Fruit fly (Drosophila melanogaster) whole organism, prepupa: ENCODE measurements around the gene rdgB.
A peak's percentile ranks its signal among the peaks of the same experiment; 100 is the strongest.

Experiments used
- CG10631 ChIP-seq: fragments of 200-800 bp; sonication (Bioruptor generic); optimal IDR thresholded peaks from 2 replicates; lab custom pipeline; 2016; ENCODE audit warnings: missing biosample characterization, missing genetic modification characterization
- CG11294 ChIP-seq: fragments of 200-800 bp; sonication (Bioruptor generic); IDR thresholded peaks from 2 replicates; pipeline ENCODE4 v1.3.6; 2022; ENCODE audit warnings: missing biosample characterization, missing genetic modification characterization
- CG11762 ChIP-seq: fragments of 200-800 bp; sonication (Bioruptor generic); optimal IDR thresholded peaks from 3 replicates; lab custom pipeline; 2016; ENCODE audit warnings: missing biosample characterization, missing genetic modification characterization; ENCODE audit not compliant: insufficient read depth
- CG11902 ChIP-seq: fragments of 200-800 bp; sonication (Bioruptor generic); optimal IDR thresholded peaks from 3 replicates; lab custom pipeline; 2016; ENCODE audit warnings: missing biosample characterization, missing genetic modification characterization
- CG15336 ChIP-seq: fragments of 200-800 bp; sonication (Bioruptor generic); IDR thresholded peaks from 2 replicates; pipeline ENCODE4 v1.3.6; 2022; ENCODE audit warnings: missing biosample characterization, missing genetic modification characterization
- CG16779 ChIP-seq: fragments of 200-800 bp; sonication (Bioruptor generic); optimal IDR thresholded peaks from 3 replicates; lab custom pipeline; 2017; ENCODE audit warnings: missing biosample characterization, mild to moderate bottlenecking, missing genetic modification characterization
- CG3032 ChIP-seq: fragments of 200-800 bp; optimal IDR thresholded peaks from 2 replicates; lab custom pipeline; 2019; ENCODE audit warnings: missing biosample characterization, mild to moderate bottlenecking, missing genetic modification characterization, moderate library complexity
- CG32006 ChIP-seq: fragments of 200-800 bp; sonication (Bioruptor generic); optimal IDR thresholded peaks from 3 replicates; lab custom pipeline; 2017; ENCODE audit warnings: missing biosample characterization, mild to moderate bottlenecking, missing genetic modification characterization
- CG34406 ChIP-seq: fragments of 200-800 bp; sonication (Bioruptor generic); optimal IDR thresholded peaks from 3 replicates; lab custom pipeline; 2016; ENCODE audit warnings: missing biosample characterization, missing genetic modification characterization
- CG4318 ChIP-seq: fragments of 200-800 bp; sonication (Bioruptor generic); optimal IDR thresholded peaks from 3 replicates; lab custom pipeline; 2017; ENCODE audit warnings: missing biosample characterization, mild to moderate bottlenecking, missing genetic modification characterization
- CG6163 ChIP-seq: fragments of 200-800 bp; sonication (Bioruptor generic); IDR thresholded peaks from 3 replicates; pipeline ENCODE4 v1.3.6; 2022; ENCODE audit warnings: missing biosample characterization, missing genetic modification characterization
- CG6854 ChIP-seq: fragments of 200-800 bp; sonication (Bioruptor generic); optimal IDR thresholded peaks from 2 replicates; lab custom pipeline; 2017; ENCODE audit warnings: missing biosample characterization, mild to moderate bottlenecking, missing genetic modification characterization
- CG7368 ChIP-seq: fragments of 200-800 bp; sonication (Bioruptor generic); optimal IDR thresholded peaks from 3 replicates; lab custom pipeline; 2016; ENCODE audit warnings: missing biosample characterization, missing genetic modification characterization
- CG8119 ChIP-seq: fragments of 200-800 bp; sonication (Bioruptor generic); IDR thresholded peaks from 3 replicates; pipeline ENCODE4 v1.3.6; 2022; ENCODE audit warnings: missing biosample characterization, missing genetic modification characterization
- Eip75B ChIP-seq: fragments of 200-800 bp; sonication (Bioruptor generic); optimal IDR thresholded peaks from 3 replicates; lab custom pipeline; 2016; ENCODE audit warnings: missing biosample characterization, missing genetic modification characterization
- Eip78C ChIP-seq: fragments of 200-800 bp; sonication (Bioruptor generic); peaks from one replicate; lab custom pipeline; 2016; ENCODE audit warnings: missing biosample characterization, missing genetic modification characterization
- Eip93F ChIP-seq: fragments of 200-800 bp; sonication (Bioruptor generic); optimal IDR thresholded peaks from 2 replicates; lab custom pipeline; 2016; ENCODE audit warnings: missing biosample characterization, mild to moderate bottlenecking, missing genetic modification characterization
- Ets21C ChIP-seq: fragments of 200-800 bp; sonication (Bioruptor generic); optimal IDR thresholded peaks from 3 replicates; lab custom pipeline; 2016; ENCODE audit warnings: missing biosample characterization, missing genetic modification characterization
- Ets96B ChIP-seq: fragments of 200-800 bp; optimal IDR thresholded peaks from 2 replicates; lab custom pipeline; 2019; ENCODE audit warnings: missing biosample characterization, mild to moderate bottlenecking, missing genetic modification characterization, moderate library complexity
- Gug ChIP-seq: fragments of 200-800 bp; sonication (Bioruptor generic); IDR thresholded peaks from 2 replicates; pipeline ENCODE4 v1.3.6; 2022; ENCODE audit warnings: missing biosample characterization, missing genetic modification characterization
- Hr38 ChIP-seq: sonication (Bioruptor generic); optimal IDR thresholded peaks from 2 replicates; lab custom pipeline; 2016; ENCODE audit warnings: missing biosample characterization, missing genetic modification characterization
- Hr39 ChIP-seq: fragments of 200-800 bp; sonication (Bioruptor generic); optimal IDR thresholded peaks from 2 replicates; lab custom pipeline; 2016; ENCODE audit warnings: missing biosample characterization, missing genetic modification characterization
- Hr4 ChIP-seq: fragments of 200-800 bp; sonication (Bioruptor generic); optimal IDR thresholded peaks from 3 replicates; lab custom pipeline; 2016; ENCODE audit warnings: missing biosample characterization, missing genetic modification characterization
- Lpt ChIP-seq: fragments of 200-800 bp; sonication (Bioruptor generic); optimal IDR thresholded peaks from 3 replicates; lab custom pipeline; 2016; ENCODE audit warnings: missing biosample characterization, missing genetic modification characterization
- Met ChIP-seq: fragments of 200-800 bp; sonication (Bioruptor generic); optimal IDR thresholded peaks from 3 replicates; lab custom pipeline; 2016; ENCODE audit warnings: missing biosample characterization, missing genetic modification characterization
- OdsH ChIP-seq: fragments of 200-800 bp; sonication (Bioruptor generic); optimal IDR thresholded peaks from 3 replicates; lab custom pipeline; 2016; ENCODE audit warnings: missing biosample characterization, missing genetic modification characterization
- Smox ChIP-seq: fragments of 200-800 bp; sonication (Bioruptor generic); optimal IDR thresholded peaks from 3 replicates; lab custom pipeline; 2016; ENCODE audit warnings: missing biosample characterization, missing genetic modification characterization
- Sox102F ChIP-seq: fragments of 200-800 bp; sonication (Bioruptor generic); optimal IDR thresholded peaks from 2 replicates; lab custom pipeline; 2016; ENCODE audit warnings: missing biosample characterization, mild to moderate bottlenecking, missing genetic modification characterization
- Sox14 ChIP-seq: fragments of 200-800 bp; sonication (Bioruptor generic); optimal IDR thresholded peaks from 3 replicates; lab custom pipeline; 2016; ENCODE audit warnings: missing biosample characterization, missing genetic modification characterization
- Sox15 ChIP-seq: fragments of 200-800 bp; sonication (Bioruptor generic); optimal IDR thresholded peaks from 3 replicates; lab custom pipeline; 2016; ENCODE audit warnings: missing biosample characterization, missing genetic modification characterization
- achi ChIP-seq: fragments of 200-800 bp; sonication (Bioruptor generic); optimal IDR thresholded peaks from 3 replicates; lab custom pipeline; 2016; ENCODE audit warnings: missing biosample characterization, missing genetic modification characterization
- cyc ChIP-seq: fragments of 200-800 bp; sonication (Bioruptor generic); optimal IDR thresholded peaks from 3 replicates; lab custom pipeline; 2016; ENCODE audit warnings: missing biosample characterization, missing genetic modification characterization
- dsx ChIP-seq: fragments of 200-800 bp; optimal IDR thresholded peaks from 3 replicates; lab custom pipeline; 2019; ENCODE audit warnings: missing biosample characterization, mild to moderate bottlenecking, missing genetic modification characterization, moderate library complexity; ENCODE audit not compliant: poor library complexity, severe bottlenecking
- eg ChIP-seq: fragments of 200-800 bp; sonication (Bioruptor generic); IDR thresholded peaks from 3 replicates; pipeline ENCODE4 v1.3.6; 2022; ENCODE audit warnings: missing biosample characterization, missing genetic modification characterization
- fd59A ChIP-seq: fragments of 200-800 bp; sonication (Bioruptor generic); optimal IDR thresholded peaks from 2 replicates; lab custom pipeline; 2017; ENCODE audit warnings: missing biosample characterization, mild to moderate bottlenecking, missing genetic modification characterization, missing genetic modification reagents
- fd85E ChIP-seq: fragments of 200-800 bp; sonication (Bioruptor generic); optimal IDR thresholded peaks from 3 replicates; lab custom pipeline; 2016; ENCODE audit warnings: missing biosample characterization, missing genetic modification characterization
- lz ChIP-seq: fragments of 200-800 bp; sonication (Bioruptor generic); optimal IDR thresholded peaks from 3 replicates; lab custom pipeline; 2016; ENCODE audit warnings: missing biosample characterization, missing genetic modification characterization
- net ChIP-seq: fragments of 200-800 bp; sonication (Bioruptor generic); optimal IDR thresholded peaks from 3 replicates; lab custom pipeline; 2016; ENCODE audit warnings: missing biosample characterization, missing genetic modification characterization
- pdm3 ChIP-seq: fragments of 200-800 bp; sonication (Bioruptor generic); optimal IDR thresholded peaks from 3 replicates; lab custom pipeline; 2016; ENCODE audit warnings: missing biosample characterization, missing genetic modification characterization
- salr ChIP-seq, 2 experiments: fragments of 200-800 bp; sonication (Bioruptor generic); optimal IDR thresholded peaks; 3 replicates each; lab custom pipeline; 2016 to 2018; ENCODE audit warnings: missing biosample characterization in 2 of 2, missing genetic modification characterization in 2 of 2, mild to moderate bottlenecking in 1 of 2
- spab ChIP-seq: fragments of 200-800 bp; sonication (Bioruptor generic); optimal IDR thresholded peaks from 2 replicates; lab custom pipeline; 2017; ENCODE audit warnings: missing biosample characterization, mild to moderate bottlenecking, missing genetic modification characterization, missing genetic modification reagents
- ss ChIP-seq, 2 experiments: fragments of 200-800 bp; sonication (Bioruptor generic); optimal IDR thresholded peaks; 2 replicates in 1 of 2; 3 replicates in 1 of 2; lab custom pipeline; 2017 to 2018; ENCODE audit warnings: mild to moderate bottlenecking in 2 of 2, missing biosample characterization in 2 of 2, missing genetic modification characterization in 2 of 2, moderate library complexity in 1 of 2
- svp ChIP-seq: fragments of 200-800 bp; sonication (Bioruptor generic); peaks from one replicate; lab custom pipeline; 2016; ENCODE audit warnings: missing biosample characterization, missing genetic modification characterization
- topi ChIP-seq: fragments of 200-800 bp; sonication (Bioruptor generic); optimal IDR thresholded peaks from 3 replicates; lab custom pipeline; 2016; ENCODE audit warnings: missing biosample characterization, missing genetic modification characterization
- vri ChIP-seq: fragments of 200-800 bp; sonication (Bioruptor generic); optimal IDR thresholded peaks from 3 replicates; lab custom pipeline; 2016; ENCODE audit warnings: missing biosample characterization, mild to moderate bottlenecking, missing genetic modification characterization

The rdgB gene

dm6 chrX:13817418-13818171 is 55.0 kb downstream of the rdgB start (continued):
- TF ChIP-seq CG16779 (no peak), net (GFP tag; lab: Kevin White, UChicago) (peak; percentile 0), fd59A (GFP tag; lab: Kevin White, UChicago) (no peak), Ets21C (GFP tag; lab: Kevin White, UChicago) (no peak), Eip75B (GFP tag; lab: Kevin White, UChicago) (no peak), CG3032 (tag; lab: Kevin White, UChicago) (no peak), dsx (no peak), Gug (GFP tag; lab: Robert Waterston, UW) (no peak), Met (GFP tag; lab: Kevin White, UChicago) (peak; percentile 13), salr (GFP tag; optimal IDR thresholded peaks at IDR 0.05; lab: Kevin White, UChicago) (no peak), CG6163 (GFP tag; lab: Robert Waterston, UW) (peak; percentile 23; the same call in 1 of the 3 replicates), cyc (GFP tag; lab: Kevin White, UChicago) (no peak), CG6854 (GFP tag; lab: Kevin White, UChicago) (no peak), CG10631 (GFP tag; lab: Kevin White, UChicago) (no peak), Sox102F (GFP tag; lab: Kevin White, UChicago) (peak; percentile 3), topi (GFP tag; lab: Kevin White, UChicago) (no peak), Hr38 (GFP tag; lab: Kevin White, UChicago) (no peak), svp (GFP tag; lab: Kevin White, UChicago) (peak; percentile 82), ss (GFP tag; optimal IDR thresholded peaks at IDR 0.05; lab: Kevin White, UChicago) (no peak), CG8119 (peak; percentile 45; the same call in 1 of the 3 replicates), Smox (GFP tag; lab: Kevin White, UChicago) (no peak), CG7368 (GFP tag; lab: Kevin White, UChicago) (no peak), CG32006 (peak; percentile 35), spab (no peak), fd85E (no peak), Sox15 (GFP tag; lab: Kevin White, UChicago) (no peak), Hr4 (GFP tag; lab: Kevin White, UChicago) (peak; percentile 6), CG11294 (no peak), Hr39 (GFP tag; lab: Kevin White, UChicago) (peak; percentile 9), CG15336 (GFP tag; lab: Robert Waterston, UW) (peak; percentile 75), CG11762 (GFP tag; lab: Kevin White, UChicago) (no peak), Eip93F (no peak), eg (peak; percentile 73), pdm3 (GFP tag; lab: Kevin White, UChicago) (peak; percentile 28)
- TF ChIP-seq, all 60 proteins: peak for 17

dm6 chrX:13818172-13818472 is 55.6 kb downstream of the rdgB start:
- TF ChIP-seq CG32006 (no peak), vri (GFP tag; lab: Kevin White, UChicago) (peak; percentile 67), CG8119 (no peak), CG10631 (GFP tag; lab: Kevin White, UChicago) (no peak), pdm3 (GFP tag; lab: Kevin White, UChicago) (no peak)

DNA sequence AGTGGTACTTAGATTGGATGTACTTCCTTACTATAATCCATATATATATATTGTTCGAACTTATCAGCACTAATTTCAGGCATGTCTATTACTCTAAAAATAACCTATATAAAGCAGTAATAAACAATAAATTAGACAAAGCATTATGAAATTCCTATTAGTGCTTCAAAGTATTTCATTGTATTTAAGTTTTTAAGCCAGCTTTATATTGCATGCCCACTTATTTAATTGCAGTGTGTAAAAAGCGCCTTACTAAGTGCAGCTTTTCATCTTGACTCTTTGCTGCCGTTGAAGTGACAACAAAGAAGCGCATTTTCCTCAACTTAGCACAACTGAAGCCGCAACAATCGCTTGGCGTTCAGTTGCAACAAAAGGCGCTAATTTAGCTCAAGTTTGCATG is 56.3 kb downstream of the rdgB start:
- no peak for TF ChIP-seq net (GFP tag; lab: Kevin White, UChicago)
- no peak for TF ChIP-seq Gug (GFP tag; lab: Robert Waterston, UW)
- peak; percentile 64 for TF ChIP-seq Eip78C (GFP tag; lab: Kevin White, UChicago)
- TF ChIP-seq Lpt (GFP tag; lab: Kevin White, UChicago): no peak
- TF ChIP-seq Sox14 (GFP tag; lab: Kevin White, UChicago): no peak
- no peak for TF ChIP-seq CG11902
- TF ChIP-seq Ets21C (GFP tag; lab: Kevin White, UChicago): no peak
- 0 out of 2 replicates have a peak, but pooled peaks have one; percentile 24 for TF ChIP-seq CG15336 (GFP tag; lab: Robert Waterston, UW)
- TF ChIP-seq salr (GFP tag; optimal IDR thresholded peaks at IDR 0.05; lab: Kevin White, UChicago): peak in 1 of 2 experiments; percentile 22
- no peak for TF ChIP-seq dsx
- TF ChIP-seq achi: no peak
- TF ChIP-seq CG34406 (GFP tag; lab: Kevin White, UChicago): no peak
- peak; percentile 40; the same call in 1 of the 3 replicates for TF ChIP-seq CG8119
- TF ChIP-seq CG11294: no peak
- no peak for TF ChIP-seq Ets96B (tag; lab: Kevin White, UChicago)
- TF ChIP-seq Met (GFP tag; lab: Kevin White, UChicago): no peak
- no peak for TF ChIP-seq CG16779
- TF ChIP-seq vri (GFP tag; lab: Kevin White, UChicago): no peak
- no peak for TF ChIP-seq ss (GFP tag; optimal IDR thresholded peaks at IDR 0.05; lab: Kevin White, UChicago)
- peak; percentile 23 for TF ChIP-seq CG4318 (GFP tag; lab: Kevin White, UChicago)
- TF ChIP-seq CG32006: peak; percentile 68
- TF ChIP-seq eg: 0 out of 3 replicates have a peak, but pooled peaks have one; percentile 22
- TF ChIP-seq Sox102F (GFP tag; lab: Kevin White, UChicago): no peak
- TF ChIP-seq OdsH: no peak
- no peak for TF ChIP-seq lz (GFP tag; lab: Kevin White, UChicago)
- TF ChIP-seq CG10631 (GFP tag; lab: Kevin White, UChicago): peak; percentile 22
